Fruit fly (Drosophila melanogaster) whole organism, embryonic: ENCODE measurements around the gene CG46463.

Experiments used
- Atf3 ChIP-seq: fragments of 200-800 bp; sonication (Bioruptor generic); optimal IDR thresholded peaks from 3 replicates; lab custom pipeline; 2016; ENCODE audit warnings: missing biosample characterization, missing genetic modification characterization
- Awh ChIP-seq: fragments of 200-800 bp; sonication (Bioruptor generic); IDR thresholded peaks from 2 replicates; pipeline ENCODE4, ENCODE4 v1.3.6; 2022; ENCODE audit warnings: missing biosample characterization, missing genetic modification characterization
- BtbVII ChIP-seq: fragments of 200-800 bp; sonication (Bioruptor generic); optimal IDR thresholded peaks from 3 replicates; lab custom pipeline; 2017; ENCODE audit warnings: missing biosample characterization, mild to moderate bottlenecking, missing genetic modification characterization
- C15 ChIP-seq: fragments of 200-800 bp; sonication (Bioruptor generic); IDR thresholded peaks from 3 replicates; pipeline ENCODE4 v1.3.6; 2022; ENCODE audit warnings: missing biosample characterization, missing genetic modification characterization
- CG10366 ChIP-seq: fragments of 200-800 bp; sonication (Bioruptor generic); IDR thresholded peaks from 2 replicates; pipeline ENCODE4 v1.3.6; 2022; ENCODE audit warnings: missing biosample characterization, missing genetic modification characterization
- CG10654 ChIP-seq: fragments of 200-800 bp; sonication (Bioruptor generic); optimal IDR thresholded peaks from 2 replicates; lab custom pipeline; 2016; ENCODE audit warnings: missing biosample characterization, missing genetic modification characterization
- CG11504 ChIP-seq: fragments of 200-800 bp; sonication (Bioruptor generic); optimal IDR thresholded peaks from 3 replicates; lab custom pipeline; 2019; ENCODE audit warnings: missing biosample characterization, mild to moderate bottlenecking, missing genetic modification characterization, moderate library complexity
- CG12391 ChIP-seq: fragments of 200-800 bp; sonication (Bioruptor generic); optimal IDR thresholded peaks from 3 replicates; lab custom pipeline; 2018; ENCODE audit warnings: missing biosample characterization, mild to moderate bottlenecking, missing genetic modification characterization, moderate library complexity
- CG14860 ChIP-seq: fragments of 200-800 bp; sonication (Bioruptor generic); IDR thresholded peaks from 3 replicates; pipeline ENCODE4 v1.3.6; 2022; ENCODE audit warnings: missing biosample characterization, missing genetic modification characterization; ENCODE audit not compliant: partially characterized antibody
- CG2712 ChIP-seq: fragments of 200-800 bp; optimal IDR thresholded peaks from 3 replicates; lab custom pipeline; 2019; ENCODE audit warnings: missing biosample characterization, mild to moderate bottlenecking, missing genetic modification characterization, moderate library complexity
- CG2875 ChIP-seq: fragments of 200-800 bp; sonication (Bioruptor generic); optimal IDR thresholded peaks from 2 replicates; lab custom pipeline; 2017; ENCODE audit warnings: missing biosample characterization, mild to moderate bottlenecking, missing genetic modification characterization, missing genetic modification reagents
- CG3065 ChIP-seq: fragments of 200-800 bp; sonication (Bioruptor generic); optimal IDR thresholded peaks from 2 replicates; lab custom pipeline; 2016; ENCODE audit warnings: missing biosample characterization, missing genetic modification characterization
- CG31365 ChIP-seq: fragments of 200-800 bp; sonication (Bioruptor generic); optimal IDR thresholded peaks from 2 replicates; lab custom pipeline; 2018; ENCODE audit warnings: missing biosample characterization, mild to moderate bottlenecking, missing genetic modification characterization
- CG3281 ChIP-seq: fragments of 200-800 bp; sonication (Bioruptor generic); optimal IDR thresholded peaks from 3 replicates; lab custom pipeline; 2017; ENCODE audit warnings: missing biosample characterization, mild to moderate bottlenecking, missing genetic modification characterization
- CG6765 ChIP-seq: fragments of 200-800 bp; sonication (Bioruptor generic); optimal IDR thresholded peaks from 3 replicates; lab custom pipeline; 2017; ENCODE audit warnings: missing biosample characterization, mild to moderate bottlenecking, missing genetic modification characterization
- CG7786 ChIP-seq: fragments of 200-800 bp; sonication (Bioruptor generic); optimal IDR thresholded peaks from 2 replicates; lab custom pipeline; 2016; ENCODE audit warnings: missing biosample characterization, missing genetic modification characterization
- CG7839 ChIP-seq: fragments of 200-800 bp; sonication (Bioruptor generic); optimal IDR thresholded peaks from 3 replicates; lab custom pipeline; 2018; ENCODE audit warnings: missing biosample characterization, mild to moderate bottlenecking, missing genetic modification characterization, moderate library complexity
- CG8388 ChIP-seq: fragments of 200-800 bp; sonication (Bioruptor generic); optimal IDR thresholded peaks from 2 replicates; lab custom pipeline; 2019; ENCODE audit warnings: missing biosample characterization, mild to moderate bottlenecking, missing genetic modification characterization, moderate library complexity
- CG9609 ChIP-seq: fragments of 200-800 bp; sonication (Bioruptor generic); optimal IDR thresholded peaks from 3 replicates; lab custom pipeline; 2016; ENCODE audit warnings: missing biosample characterization, missing genetic modification characterization
- Chrac-16 ChIP-seq: fragments of 200-800 bp; sonication (Bioruptor generic); optimal IDR thresholded peaks from 3 replicates; lab custom pipeline; 2016; ENCODE audit warnings: missing biosample characterization, missing genetic modification characterization
- Dp ChIP-seq: fragments of 200-800 bp; sonication (Bioruptor generic); optimal IDR thresholded peaks from 2 replicates; lab custom pipeline; 2018; ENCODE audit warnings: missing biosample characterization, mild to moderate bottlenecking, missing genetic modification characterization, moderate library complexity
- Fer1 ChIP-seq: fragments of 200-800 bp; sonication (Bioruptor generic); optimal IDR thresholded peaks from 2 replicates; lab custom pipeline; 2017; ENCODE audit warnings: missing biosample characterization, mild to moderate bottlenecking, missing genetic modification characterization
- Fer3 ChIP-seq: fragments of 200-800 bp; sonication (Bioruptor generic); optimal IDR thresholded peaks from 2 replicates; lab custom pipeline; 2018; ENCODE audit warnings: missing biosample characterization, mild to moderate bottlenecking, missing genetic modification characterization, moderate library complexity
- HmgD ChIP-seq: fragments of 200-800 bp; sonication (Bioruptor generic); optimal IDR thresholded peaks from 3 replicates; lab custom pipeline; 2016; ENCODE audit warnings: missing biosample characterization, missing genetic modification characterization
- Hmr ChIP-seq: fragments of 200-800 bp; sonication (Bioruptor generic); optimal IDR thresholded peaks from 3 replicates; lab custom pipeline; 2017; ENCODE audit warnings: mild to moderate bottlenecking, missing biosample characterization, missing genetic modification reagents, missing genetic modification characterization
- Mes4 ChIP-seq: fragments of 200-800 bp; sonication (Bioruptor generic); optimal IDR thresholded peaks from 2 replicates; lab custom pipeline; 2016; ENCODE audit warnings: missing biosample characterization, missing genetic modification characterization
- Myb ChIP-seq: fragments of 200-800 bp; sonication (Bioruptor generic); optimal IDR thresholded peaks from 2 replicates; lab custom pipeline; 2016; ENCODE audit warnings: missing biosample characterization, missing genetic modification characterization
- Sox102F ChIP-seq: fragments of 200-800 bp; sonication (Bioruptor generic); optimal IDR thresholded peaks from 2 replicates; lab custom pipeline; 2018; ENCODE audit warnings: missing biosample characterization, mild to moderate bottlenecking, missing genetic modification characterization, moderate library complexity
- Sry-β ChIP-seq: fragments of 200-800 bp; sonication (Bioruptor generic); optimal IDR thresholded peaks from 2 replicates; lab custom pipeline; 2018; ENCODE audit warnings: missing biosample characterization, mild to moderate bottlenecking, missing genetic modification characterization, moderate library complexity
- Ssrp ChIP-seq: fragments of 200-800 bp; sonication (Bioruptor generic); optimal IDR thresholded peaks from 2 replicates; lab custom pipeline; 2018; ENCODE audit warnings: missing biosample characterization, mild to moderate bottlenecking, missing genetic modification characterization, moderate library complexity
- Vsx1 ChIP-seq: fragments of 200-800 bp; sonication (Bioruptor generic); optimal IDR thresholded peaks from 2 replicates; lab custom pipeline; 2017; ENCODE audit warnings: missing biosample characterization, mild to moderate bottlenecking, missing genetic modification characterization, missing genetic modification reagents
- al ChIP-seq: fragments of 200-800 bp; sonication (Bioruptor generic); IDR thresholded peaks from 2 replicates; pipeline ENCODE4 v1.3.6; 2022; ENCODE audit warnings: missing biosample characterization, missing genetic modification characterization
- ara ChIP-seq: fragments of 200-800 bp; sonication (Bioruptor generic); IDR thresholded peaks from 2 replicates; pipeline ENCODE4 v1.3.6; 2022; ENCODE audit warnings: missing biosample characterization, missing genetic modification characterization
- ash1 ChIP-seq: fragments of 200-800 bp; sonication (Bioruptor generic); optimal IDR thresholded peaks from 2 replicates; lab custom pipeline; 2018; ENCODE audit warnings: missing biosample characterization, mild to moderate bottlenecking, missing genetic modification characterization
- bsh ChIP-seq, 2 experiments: fragments of 200-800 bp; sonication (Bioruptor generic); optimal IDR thresholded peaks; 2 replicates each; lab custom pipeline; 2017 to 2018; ENCODE audit warnings: mild to moderate bottlenecking in 2 of 2, missing biosample characterization in 2 of 2, missing genetic modification characterization in 2 of 2, moderate library complexity in 1 of 2
- caup ChIP-seq: fragments of 200-800 bp; sonication (Bioruptor generic); optimal IDR thresholded peaks from 3 replicates; lab custom pipeline; 2017; ENCODE audit warnings: missing biosample characterization, mild to moderate bottlenecking, missing genetic modification characterization, moderate library complexity; ENCODE audit not compliant: severe bottlenecking
- chif ChIP-seq, 2 experiments: fragments of 200-800 bp; sonication (Bioruptor generic); optimal IDR thresholded peaks; 3 replicates each; lab custom pipeline; 2016; ENCODE audit warnings: missing biosample characterization in 2 of 2, missing genetic modification characterization in 2 of 2
- fd3F ChIP-seq: fragments of 200-800 bp; sonication (Bioruptor generic); optimal IDR thresholded peaks from 2 replicates; lab custom pipeline; 2018; ENCODE audit warnings: missing biosample characterization, mild to moderate bottlenecking, missing genetic modification characterization, moderate library complexity
- pan ChIP-seq, 4 experiments: fragments of >200 bp in 3 of 4; fragments of 200-800 bp in 1 of 4; sonication (Bioruptor generic) in 1 of 4; optimal IDR thresholded peaks in 3 of 4; IDR thresholded peaks in 1 of 4; 2 replicates each; pipeline versions ENCODE4 v1.3.6 to Lab custom; 2017 to 2022; ENCODE audit warnings: missing biosample characterization in 2 of 4, missing genetic modification characterization in 2 of 4, mixed read lengths in 1 of 4
- prd ChIP-seq, 3 experiments: fragments of >200 bp in 2 of 3; fragments of 200-800 bp in 1 of 3; sonication (Bioruptor generic) in 1 of 3; optimal IDR thresholded peaks in 2 of 3; IDR thresholded peaks in 1 of 3; 2 replicates in 2 of 3; 3 replicates in 1 of 3; pipeline versions ENCODE4 v1.3.6 to Lab custom; 2017 to 2022; ENCODE audit warnings: missing biosample characterization in 1 of 3, missing genetic modification characterization in 1 of 3
- pros ChIP-seq: fragments of 200-800 bp; sonication (Bioruptor generic); optimal IDR thresholded peaks from 3 replicates; lab custom pipeline; 2019; ENCODE audit warnings: missing biosample characterization, mild to moderate bottlenecking, missing genetic modification characterization, moderate library complexity
- pum ChIP-seq: fragments of 200-800 bp; sonication (Bioruptor generic); optimal IDR thresholded peaks from 2 replicates; lab custom pipeline; 2016; ENCODE audit warnings: missing biosample characterization, missing genetic modification characterization
- ranshi ChIP-seq: fragments of 200-800 bp; sonication (Bioruptor generic); IDR thresholded peaks from 2 replicates; pipeline ENCODE4 v1.3.6; 2022; ENCODE audit warnings: missing biosample characterization, missing genetic modification characterization
- sob ChIP-seq: fragments of 200-800 bp; sonication (Bioruptor generic); IDR thresholded peaks from 2 replicates; pipeline ENCODE4 v1.3.6; 2022; ENCODE audit warnings: missing biosample characterization, missing genetic modification characterization
- zf30C ChIP-seq: fragments of 200-800 bp; sonication (Bioruptor generic); optimal IDR thresholded peaks from 3 replicates; lab custom pipeline; 2018; ENCODE audit warnings: missing biosample characterization, mild to moderate bottlenecking, missing genetic modification characterization

Gene CG46463

DNA sequence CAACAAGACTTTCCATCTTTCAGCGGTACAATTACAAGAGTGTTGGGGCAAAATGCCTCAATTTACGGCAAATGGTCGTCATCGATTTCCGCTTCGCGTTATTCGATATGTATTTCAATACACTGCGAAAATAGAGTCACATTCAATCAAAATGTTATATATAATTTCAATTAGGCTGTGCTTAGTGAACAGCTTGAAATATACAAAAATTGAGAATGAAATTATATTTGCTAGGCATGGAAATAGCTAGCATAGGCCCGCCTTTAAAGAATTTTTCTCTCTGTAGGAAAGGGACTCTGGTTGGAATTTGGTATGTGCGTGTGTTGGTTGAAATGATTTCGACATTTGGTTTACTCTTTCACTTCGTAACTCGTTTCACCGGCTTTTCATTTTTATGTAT is 18.4 kb downstream of the CG46463 start (continued):
- no peak for TF ChIP-seq pan (optimal IDR thresholded peaks at IDR 0.05; lab: Kevin White, UChicago)
- TF ChIP-seq pan (GFP tag; optimal IDR thresholded peaks at IDR 0.05 in 1 of 2, IDR thresholded peaks at IDR 0.05 in 1 of 2), result peak in 1 of 2 experiments; percentile 34
- no peak for TF ChIP-seq zf30C (GFP tag; lab: Kevin White, UChicago)
- TF ChIP-seq C15 (GFP tag; lab: Robert Waterston, UW), result peak; percentile 16; the same call in 1 of the 3 replicates
- TF ChIP-seq CG12391 (tag; lab: Kevin White, UChicago), result peak; percentile 1
- TF ChIP-seq ranshi (GFP tag; lab: Robert Waterston, UW), result no peak
- TF ChIP-seq CG10654 (GFP tag; lab: Kevin White, UChicago), result no peak
- no peak for TF ChIP-seq Fer3 (tag; lab: Kevin White, UChicago)
- TF ChIP-seq CG3065 (GFP tag; lab: Kevin White, UChicago), result no peak
- no peak for TF ChIP-seq ara (GFP tag; lab: Robert Waterston, UW)
- TF ChIP-seq CG3281 (GFP tag; lab: Kevin White, UChicago), result peak; percentile 11
- no peak for TF ChIP-seq pros (GFP tag; lab: Kevin White, UChicago)
- TF ChIP-seq sob (GFP tag; lab: Robert Waterston, UW), result peak; percentile 48; the same call in 1 of the 2 replicates
- TF ChIP-seq Mes4 (GFP tag; lab: Kevin White, UChicago), result no peak
- peak; percentile 10; the same call in 1 of the 2 replicates for TF ChIP-seq CG10366
- TF ChIP-seq HmgD (GFP tag; lab: Kevin White, UChicago), result no peak
- no peak for TF ChIP-seq Myb
- TF ChIP-seq CG7839 (tag; lab: Kevin White, UChicago), result peak; percentile 23
- no peak for TF ChIP-seq prd (optimal IDR thresholded peaks at IDR 0.05; lab: Kevin White, UChicago)
- peak; percentile 49; the same call in 2 of the 3 replicates for TF ChIP-seq prd (GFP tag; IDR thresholded peaks at IDR 0.05; lab: Robert Waterston, UW)
- TF ChIP-seq bsh (GFP tag; optimal IDR thresholded peaks at IDR 0.05; lab: Kevin White, UChicago), result no peak
- TF ChIP-seq Fer1 (GFP tag; lab: Kevin White, UChicago), result peak; percentile 26

- TF ChIP-seq Awh (no peak), Atf3 (GFP tag; lab: Kevin White, UChicago) (no peak), CG8388 (GFP tag; lab: Kevin White, UChicago) (no peak), CG2875 (GFP tag; lab: Kevin White, UChicago) (no peak), BtbVII (GFP tag; lab: Kevin White, UChicago) (no peak), HmgD (GFP tag; lab: Kevin White, UChicago) (no peak), caup (GFP tag; lab: Kevin White, UChicago) (no peak), CG9609 (GFP tag; lab: Kevin White, UChicago) (no peak), CG3281 (GFP tag; lab: Kevin White, UChicago) (no peak), chif (GFP tag; optimal IDR thresholded peaks at IDR 0.05; lab: Kevin White, UChicago) (no peak), ash1 (GFP tag; lab: Kevin White, UChicago) (no peak), CG2712 (no peak), pum (GFP tag; lab: Kevin White, UChicago) (no peak), al (GFP tag; lab: Robert Waterston, UW) (no peak), CG31365 (tag; lab: Kevin White, UChicago) (no peak), C15 (GFP tag; lab: Robert Waterston, UW) (no peak), Dp (no peak)
These were observed 23.4 kb downstream of the CG46463 start, which contains the start of gene CG43074 for dm6 chr3L:3484553-3484952. TSS of gene CG43074 (minus strand) at chr3L:3484653.

DNA sequence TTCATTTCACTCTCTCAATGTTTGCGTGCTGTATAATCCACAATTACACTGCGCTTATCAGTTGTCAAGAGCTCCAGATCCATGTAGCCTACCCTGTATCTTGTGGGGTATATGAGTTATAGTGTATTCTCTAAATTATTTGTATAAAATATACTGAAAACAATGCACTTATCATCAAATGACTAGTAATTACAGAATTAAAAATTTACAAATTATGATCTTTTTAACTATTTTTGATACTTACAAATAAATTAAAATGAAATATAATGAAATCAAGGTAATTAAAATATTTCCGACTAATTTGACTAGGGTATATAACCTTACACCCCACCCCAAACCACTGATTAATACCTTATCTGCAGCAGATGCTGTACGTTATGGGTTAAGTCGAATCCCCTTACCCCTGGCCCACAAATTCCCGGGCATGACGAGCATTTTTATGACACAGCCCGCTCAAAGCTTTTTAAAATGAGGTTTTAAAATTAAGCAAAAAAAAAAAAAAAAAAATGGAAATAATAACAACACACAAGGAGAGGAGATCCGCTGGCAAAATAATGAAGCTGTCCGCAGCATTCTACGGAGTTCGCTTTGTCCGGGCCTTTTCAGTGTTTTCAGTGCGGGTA is 24.1 kb downstream of the CG46463 start:
- peak; percentile 63 for TF ChIP-seq CG11504
- no peak for TF ChIP-seq fd3F (GFP tag; lab: Kevin White, UChicago)
- TF ChIP-seq CG14860 (GFP tag; lab: Robert Waterston, UW), result no peak
- no peak for TF ChIP-seq Sry-β
- no peak for TF ChIP-seq Chrac-16
- TF ChIP-seq Sox102F (GFP tag; lab: Kevin White, UChicago), result peak; percentile 31
- TF ChIP-seq Hmr (GFP tag; lab: Kevin White, UChicago), result peak; percentile 21
- peak; percentile 30 for TF ChIP-seq Ssrp
- no peak for TF ChIP-seq CG7786 (GFP tag; lab: Kevin White, UChicago)
- TF ChIP-seq Vsx1, result no peak
- no peak for TF ChIP-seq CG6765 (GFP tag; lab: Kevin White, UChicago)
